Worm (Caenorhabditis elegans) whole organism, L3 larva: ENCODE data around the gene eif-3.D.

Experiments
- ama-1 ChIP-seq: fragments of 150-350 bp; optimal IDR thresholded peaks from 2 replicates; lab custom pipeline; 2018
- lin-15B ChIP-seq: fragments of 150-350 bp; optimal IDR thresholded peaks from 2 replicates; lab custom pipeline; 2014; ENCODE audit warnings: missing biosample characterization, missing genetic modification characterization
- lin-39 ChIP-seq: fragments of 150-350 bp; optimal IDR thresholded peaks from 2 replicates; lab custom pipeline; 2018; ENCODE audit warnings: missing biosample characterization, missing genetic modification reagents, missing genetic modification characterization
- nfya-1 ChIP-seq: sonication (generic microtip); optimal IDR thresholded peaks from 2 replicates; lab custom pipeline; 2017; ENCODE audit warnings: missing genetic modification characterization, mild to moderate bottlenecking, missing compliant biosample characterization, antibody characterized with exemption, moderate library complexity; ENCODE audit not compliant: insufficient read depth
- nhr-76 ChIP-seq: fragments of 150-350 bp; sonication (generic microtip); optimal IDR thresholded peaks from 5 replicates; lab custom pipeline; 2014; ENCODE audit warnings: missing biosample characterization, missing genetic modification characterization
- pha-4 ChIP-seq: fragments of 150-350 bp; optimal IDR thresholded peaks from 2 replicates; lab custom pipeline; 2014; ENCODE audit warnings: missing biosample characterization, missing genetic modification reagents, missing genetic modification characterization
- sea-2 ChIP-seq: fragments of 150-350 bp; sonication (generic microtip); optimal IDR thresholded peaks from 4 replicates; lab custom pipeline; 2014; ENCODE audit warnings: missing biosample characterization, missing genetic modification reagents, missing genetic modification characterization
- unc-39 ChIP-seq: sonication (generic microtip); optimal IDR thresholded peaks from 4 replicates; lab custom pipeline; 2017; ENCODE audit warnings: missing biosample characterization, missing genetic modification characterization
- ztf-11 ChIP-seq: fragments of 150-350 bp; optimal IDR thresholded peaks from 2 replicates; lab custom pipeline; 2014; ENCODE audit warnings: missing biosample characterization, missing genetic modification characterization
- ztf-4 ChIP-seq: fragments of 150-350 bp; optimal IDR thresholded peaks from 2 replicates; lab custom pipeline; 2014; ENCODE audit warnings: missing biosample characterization, missing genetic modification characterization

- TF ChIP-seq lin-15B (tag; lab: Kevin White, UChicago): no peak
- peak; percentile 12 for TF ChIP-seq nfya-1 (tag; lab: Kevin White, UChicago)
- no peak for TF ChIP-seq ama-1
- no peak for TF ChIP-seq ztf-4
- TF ChIP-seq nhr-76 (tag; lab: Kevin White, UChicago): no peak
- peak; percentile 39 for TF ChIP-seq lin-39
- no peak for TF ChIP-seq ztf-11 (tag; lab: Kevin White, UChicago)
- no peak for TF ChIP-seq unc-39
- peak; percentile 70 for TF ChIP-seq pha-4
- no peak for TF ChIP-seq sea-2 (GFP tag; lab: Kevin White, UChicago)
These were observed 35.8 kb upstream of the eif-3.D start for ce11 chrIII:9007183-9007582.
